Fruit fly (Drosophila melanogaster): Measurements from ENCODE around the gene CG3119.

CG3119 gene

DNA sequence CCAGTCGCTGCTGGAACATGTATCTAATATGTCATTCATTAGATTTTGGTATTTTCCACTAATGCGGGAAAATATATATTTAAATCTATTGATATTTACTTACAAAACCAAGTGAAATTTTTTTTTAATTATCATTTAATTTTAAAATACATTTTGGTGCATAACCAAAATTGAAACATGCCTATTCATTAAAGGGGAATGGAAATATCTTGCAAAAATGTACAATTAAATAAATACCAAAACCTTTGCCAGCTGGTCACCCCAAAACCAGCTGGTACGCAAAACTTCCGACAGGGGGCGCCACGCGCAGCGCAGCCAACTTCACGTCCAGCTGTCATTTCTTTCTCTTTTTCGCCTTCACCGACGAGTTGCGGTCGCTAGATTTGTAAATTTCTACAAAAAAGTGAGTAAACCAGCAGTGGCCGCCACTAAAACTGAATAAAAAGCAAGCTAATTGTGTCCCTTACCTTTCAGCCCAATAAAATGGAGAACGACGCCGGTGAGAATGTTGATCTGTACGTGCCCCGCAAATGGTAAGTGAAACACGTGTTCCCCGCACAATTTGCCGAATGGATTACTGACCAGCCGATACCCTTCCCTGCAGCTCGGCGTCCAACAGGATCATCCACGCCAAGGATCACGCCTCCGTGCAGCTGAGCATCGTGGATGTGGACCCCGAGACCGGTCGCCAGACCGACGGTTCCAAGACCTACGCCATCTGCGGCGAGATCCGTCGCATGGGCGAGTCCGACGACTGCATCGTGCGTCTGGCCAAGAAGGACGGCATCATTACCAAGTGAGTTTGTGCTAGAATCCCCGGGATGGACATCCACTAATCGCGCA lies 18.4 kb upstream of the CG3119 start, which contains the start of the genes CG3104 and RpS21 (continued):
- TF ChIP-seq CG6808 (GFP tag; optimal IDR thresholded peaks at IDR 0.05) (peak; percentile 56), CG16779 (tag; optimal IDR thresholded peaks at IDR 0.05) (peak; percentile 48), CG1621 (tag; optimal IDR thresholded peaks at IDR 0.05) (peak; percentile 51), CG6854 (GFP tag; optimal IDR thresholded peaks at IDR 0.05) (peak; percentile 72), Ets96B (tag; optimal IDR thresholded peaks at IDR 0.05) (peak; percentile 47), CG3032 (tag; optimal IDR thresholded peaks at IDR 0.05) (peak; percentile 70), Sox15 (GFP tag; optimal IDR thresholded peaks at IDR 0.05) (peak; percentile 60), lz (GFP tag; optimal IDR thresholded peaks at IDR 0.05) (peak; percentile 78), CG8119 (GFP tag; IDR thresholded peaks at IDR 0.05) (no peak), svp (GFP tag) (peak; percentile 70), vri (GFP tag; optimal IDR thresholded peaks at IDR 0.05) (peak; percentile 63), fkh (GFP tag; optimal IDR thresholded peaks at IDR 0.05) (peak; percentile 73), CG3919 (GFP tag; optimal IDR thresholded peaks at IDR 0.05) (peak; percentile 81), CG6276 (GFP tag; optimal IDR thresholded peaks at IDR 0.05) (peak; percentile 4), CG11294 (GFP tag; IDR thresholded peaks at IDR 0.05) (0 out of 2 replicates have a peak, but pooled peaks have one; percentile 19), CG34406 (GFP tag; optimal IDR thresholded peaks at IDR 0.05) (peak; percentile 56), eg (GFP tag; IDR thresholded peaks at IDR 0.05) (peak; percentile 83), cyc (GFP tag; optimal IDR thresholded peaks at IDR 0.05) (peak; percentile 84), esn (GFP tag; optimal IDR thresholded peaks at IDR 0.05) (peak; percentile 76), Hr4 (GFP tag; optimal IDR thresholded peaks at IDR 0.05) (peak; percentile 23), fd59A (GFP tag; optimal IDR thresholded peaks at IDR 0.05) (peak; percentile 50), Eip93F (GFP tag; optimal IDR thresholded peaks at IDR 0.05) (peak; percentile 79), acj6 (GFP tag; optimal IDR thresholded peaks at IDR 0.05) (peak; percentile 59), CG32006 (GFP tag; optimal IDR thresholded peaks at IDR 0.05) (peak; percentile 46)

DNA sequence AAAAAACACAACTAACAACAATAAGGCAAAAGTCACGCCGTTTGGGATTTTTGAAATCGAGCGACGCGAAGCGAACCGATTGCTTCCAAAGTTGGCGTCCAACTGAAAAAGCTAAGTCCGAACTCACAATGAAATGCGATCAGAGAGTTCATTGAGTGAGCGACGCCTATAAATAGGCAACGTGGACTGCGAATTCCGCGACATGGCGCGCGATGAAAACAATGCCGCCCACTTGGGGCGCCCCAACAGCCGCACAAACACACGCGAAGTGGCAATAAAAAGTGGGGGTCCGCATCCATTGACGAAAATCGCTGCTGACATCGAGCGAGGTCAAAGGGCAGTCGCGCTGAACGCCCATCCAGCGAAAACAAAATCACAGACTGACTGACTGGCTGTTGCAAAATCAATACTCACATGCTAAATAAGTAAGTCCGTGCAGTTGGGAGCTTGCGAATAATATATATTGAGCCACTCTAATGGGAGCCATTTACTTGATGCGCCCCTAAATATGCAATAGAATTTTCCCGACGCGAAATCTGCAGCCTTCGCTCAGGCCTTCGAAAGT lies 17.7 kb upstream of the CG3119 start:
- no peak for TF ChIP-seq Ets21C (GFP tag; optimal IDR thresholded peaks at IDR 0.05)
- TF ChIP-seq Blimp-1 (GFP tag; optimal IDR thresholded peaks at IDR 0.05): no peak
- TF ChIP-seq CG3919 (GFP tag; optimal IDR thresholded peaks at IDR 0.05): no peak
- TF ChIP-seq Sox14 (GFP tag; optimal IDR thresholded peaks at IDR 0.05): no peak
- TF ChIP-seq CG6854 (GFP tag; optimal IDR thresholded peaks at IDR 0.05): no peak
- TF ChIP-seq Hr38 (GFP tag; optimal IDR thresholded peaks at IDR 0.05): no peak
- TF ChIP-seq CG7368 (GFP tag; optimal IDR thresholded peaks at IDR 0.05): no peak
- TF ChIP-seq acj6 (GFP tag; optimal IDR thresholded peaks at IDR 0.05): peak; percentile 13
- peak; percentile 76 for TF ChIP-seq svp (GFP tag)
- no peak for TF ChIP-seq CG6792 (GFP tag; optimal IDR thresholded peaks at IDR 0.05)
- TF ChIP-seq CG8119 (GFP tag; IDR thresholded peaks at IDR 0.05): peak; percentile 52; the same call in 2 of the 3 replicates
- no peak for TF ChIP-seq Gug (GFP tag; IDR thresholded peaks at IDR 0.05)

DNA sequence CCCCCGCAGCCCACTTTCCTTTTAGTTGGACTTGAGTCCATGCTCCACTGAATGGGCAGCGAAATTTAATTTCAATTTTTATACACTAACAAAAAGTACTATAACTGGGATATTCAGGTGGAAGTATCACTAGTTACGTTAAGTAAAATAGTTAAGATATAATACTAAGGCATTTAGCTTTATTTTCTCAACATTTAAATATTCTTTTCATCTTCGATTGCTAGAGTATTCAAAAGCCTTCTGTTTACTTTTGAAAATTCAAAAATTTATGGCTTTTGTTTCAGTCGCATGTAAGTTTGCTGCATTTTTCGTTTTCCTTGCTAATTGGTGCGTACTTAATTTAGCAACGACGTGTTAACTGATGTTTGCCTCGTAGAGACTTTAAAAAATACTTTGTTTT lies 14.0 kb upstream of the CG3119 start:
- peak; percentile 62 for TF ChIP-seq CG32006 (GFP tag; optimal IDR thresholded peaks at IDR 0.05)
- no peak for TF ChIP-seq CG11294 (GFP tag; IDR thresholded peaks at IDR 0.05)
- TF ChIP-seq Hr38 (GFP tag; optimal IDR thresholded peaks at IDR 0.05): no peak
- TF ChIP-seq pdm3 (GFP tag; optimal IDR thresholded peaks at IDR 0.05): no peak
- no peak for TF ChIP-seq CG7368 (GFP tag; optimal IDR thresholded peaks at IDR 0.05)
- no peak for TF ChIP-seq Sox102F (GFP tag; optimal IDR thresholded peaks at IDR 0.05)
- no peak for TF ChIP-seq Eip93F (GFP tag; optimal IDR thresholded peaks at IDR 0.05)
- peak; percentile 64 for TF ChIP-seq CG8119 (GFP tag; IDR thresholded peaks at IDR 0.05)
- TF ChIP-seq Hr4 (GFP tag; optimal IDR thresholded peaks at IDR 0.05): peak; percentile 27
- no peak for TF ChIP-seq CG1621 (tag; optimal IDR thresholded peaks at IDR 0.05)
- no peak for TF ChIP-seq topi (GFP tag; optimal IDR thresholded peaks at IDR 0.05)
- peak; percentile 24 for TF ChIP-seq CG6276 (GFP tag; optimal IDR thresholded peaks at IDR 0.05)
- TF ChIP-seq CG6854 (GFP tag; optimal IDR thresholded peaks at IDR 0.05): no peak
- TF ChIP-seq CG3032 (tag; optimal IDR thresholded peaks at IDR 0.05): no peak
- peak; percentile 19 for TF ChIP-seq acj6 (GFP tag; optimal IDR thresholded peaks at IDR 0.05)
- TF ChIP-seq dsx (GFP tag; optimal IDR thresholded peaks at IDR 0.05; ENCODE audit: poor library complexity, severe bottlenecking): no peak
- TF ChIP-seq CG6163 (GFP tag; IDR thresholded peaks at IDR 0.05): no peak
- no peak for TF ChIP-seq esn (GFP tag; optimal IDR thresholded peaks at IDR 0.05)
- TF ChIP-seq achi (GFP tag; optimal IDR thresholded peaks at IDR 0.05): peak; percentile 6
- TF ChIP-seq cyc (GFP tag; optimal IDR thresholded peaks at IDR 0.05): no peak
- TF ChIP-seq Eip78C (GFP tag): peak; percentile 64
- TF ChIP-seq CG15336 (GFP tag; IDR thresholded peaks at IDR 0.05): peak; percentile 69
- no peak for TF ChIP-seq fkh (GFP tag; optimal IDR thresholded peaks at IDR 0.05)

Measured in whole organism, prepupa.